Fruit fly (Drosophila melanogaster) whole organism, embryonic: ENCODE data around the gene mRpS2.

Experiments used
- Abd-B ChIP-seq: fragments of 200-800 bp; sonication (Bioruptor generic); optimal IDR thresholded peaks from 2 replicates; lab custom pipeline; 2018; ENCODE audit warnings: missing biosample characterization, mild to moderate bottlenecking, missing genetic modification characterization, moderate library complexity
- Blimp-1 ChIP-seq: fragments of 200-800 bp; sonication (Bioruptor generic); optimal IDR thresholded peaks from 3 replicates; lab custom pipeline; 2018; ENCODE audit warnings: missing biosample characterization, missing genetic modification characterization, mild to moderate bottlenecking, moderate library complexity, missing genetic modification reagents
- CG11696 ChIP-seq: fragments of 200-800 bp; sonication (Bioruptor generic); IDR thresholded peaks from 2 replicates; pipeline ENCODE4 v1.3.6; 2022; ENCODE audit warnings: missing biosample characterization, missing genetic modification characterization
- CG13775 ChIP-seq: fragments of 200-800 bp; sonication (Bioruptor generic); optimal IDR thresholded peaks from 3 replicates; lab custom pipeline; 2017; ENCODE audit warnings: missing biosample characterization, mild to moderate bottlenecking, missing genetic modification characterization
- CG15479 ChIP-seq: fragments of 200-800 bp; sonication (Bioruptor generic); optimal IDR thresholded peaks from 3 replicates; lab custom pipeline; 2019; ENCODE audit warnings: missing biosample characterization, mild to moderate bottlenecking, missing genetic modification characterization, moderate library complexity
- CG17359 ChIP-seq: fragments of 200-800 bp; sonication (Bioruptor generic); optimal IDR thresholded peaks from 3 replicates; lab custom pipeline; 2018; ENCODE audit warnings: missing biosample characterization, mild to moderate bottlenecking, missing genetic modification characterization, moderate library complexity
- CG17385 ChIP-seq: fragments of 200-800 bp; sonication (Bioruptor generic); optimal IDR thresholded peaks from 3 replicates; lab custom pipeline; 2018; ENCODE audit warnings: missing biosample characterization, mild to moderate bottlenecking, missing genetic modification characterization
- CG17612 ChIP-seq: fragments of 200-800 bp; sonication (Bioruptor generic); IDR thresholded peaks from 2 replicates; pipeline ENCODE4 v1.3.6; 2022; ENCODE audit warnings: missing biosample characterization, missing genetic modification characterization
- CG4404 ChIP-seq: fragments of 200-800 bp; sonication (Bioruptor generic); IDR thresholded peaks from 2 replicates; pipeline ENCODE4 v1.3.6; 2022; ENCODE audit warnings: missing biosample characterization, missing genetic modification characterization
- CG4424 ChIP-seq: fragments of 200-800 bp; sonication (Bioruptor generic); optimal IDR thresholded peaks from 3 replicates; lab custom pipeline; 2016; ENCODE audit warnings: missing biosample characterization, missing genetic modification characterization
- CG7556 ChIP-seq: fragments of 200-800 bp; sonication (Bioruptor generic); optimal IDR thresholded peaks from 2 replicates; lab custom pipeline; 2017; ENCODE audit warnings: missing biosample characterization, mild to moderate bottlenecking, missing genetic modification characterization
- CG8478 ChIP-seq: fragments of >200 bp; optimal IDR thresholded peaks from 2 replicates; lab custom pipeline; 2018
- CG9797 ChIP-seq: fragments of 200-800 bp; sonication (Bioruptor generic); optimal IDR thresholded peaks from 3 replicates; lab custom pipeline; 2018; ENCODE audit warnings: missing biosample characterization, mild to moderate bottlenecking, missing genetic modification characterization
- Dip3 ChIP-seq: fragments of 200-800 bp; sonication (Bioruptor generic); optimal IDR thresholded peaks from 3 replicates; lab custom pipeline; 2016; ENCODE audit warnings: missing biosample characterization, missing genetic modification characterization
- Dll ChIP-seq: fragments of 200-800 bp; sonication (Bioruptor generic); IDR thresholded peaks from 4 replicates; pipeline ENCODE4 v1.3.6; 2022; ENCODE audit warnings: missing biosample characterization, missing genetic modification characterization; ENCODE audit not compliant: partially characterized antibody
- H15 ChIP-seq: fragments of 200-800 bp; sonication (Bioruptor generic); IDR thresholded peaks from 3 replicates; pipeline ENCODE4 v1.3.6; 2022; ENCODE audit warnings: missing biosample characterization, missing genetic modification characterization
- HLH4C ChIP-seq: fragments of 200-800 bp; sonication (Bioruptor generic); IDR thresholded peaks from 3 replicates; pipeline ENCODE4 v1.3.6; 2022; ENCODE audit warnings: missing biosample characterization, missing genetic modification characterization; ENCODE audit not compliant: partially characterized antibody
- Optix ChIP-seq: fragments of 200-800 bp; sonication (Bioruptor generic); IDR thresholded peaks from 3 replicates; pipeline ENCODE4 v1.3.6; 2022; ENCODE audit warnings: missing biosample characterization, missing genetic modification characterization
- Poxn ChIP-seq: fragments of 200-800 bp; sonication (Bioruptor generic); IDR thresholded peaks from 2 replicates; pipeline ENCODE4 v1.3.6; 2022; ENCODE audit warnings: missing biosample characterization, missing genetic modification characterization
- TFAM ChIP-seq: fragments of 200-800 bp; sonication (Bioruptor generic); optimal IDR thresholded peaks from 2 replicates; lab custom pipeline; 2017; ENCODE audit warnings: missing biosample characterization, missing genetic modification characterization, inconsistent platforms
- Taf1 ChIP-seq: fragments of 200-800 bp; sonication (Bioruptor generic); IDR thresholded peaks from 2 replicates; pipeline ENCODE4 v1.3.6; 2022; ENCODE audit warnings: missing biosample characterization, missing genetic modification characterization
- br ChIP-seq: fragments of >200 bp; optimal IDR thresholded peaks from 2 replicates; lab custom pipeline; 2017
- cad ChIP-seq: fragments of >200 bp; optimal IDR thresholded peaks from 2 replicates; lab custom pipeline; 2017; ENCODE audit warnings: missing biosample characterization, missing genetic modification characterization
- cg ChIP-seq: fragments of 200-800 bp; sonication (Bioruptor generic); optimal IDR thresholded peaks from 3 replicates; lab custom pipeline; 2019; ENCODE audit warnings: missing biosample characterization, mild to moderate bottlenecking, missing genetic modification characterization, moderate library complexity
- crol ChIP-seq: fragments of 200-800 bp; sonication (Bioruptor generic); IDR thresholded peaks from 2 replicates; pipeline ENCODE4 v1.3.6; 2022; ENCODE audit warnings: missing biosample characterization, missing genetic modification characterization
- danr ChIP-seq: fragments of 200-800 bp; sonication (Bioruptor generic); IDR thresholded peaks from 2 replicates; pipeline ENCODE4 v1.3.6; 2022; ENCODE audit warnings: missing biosample characterization, missing genetic modification characterization
- ems ChIP-seq: fragments of 200-800 bp; sonication (Bioruptor generic); optimal IDR thresholded peaks from 3 replicates; lab custom pipeline; 2016; ENCODE audit warnings: missing biosample characterization, missing genetic modification characterization
- gcm2 ChIP-seq: fragments of 200-800 bp; sonication (Bioruptor generic); optimal IDR thresholded peaks from 2 replicates; lab custom pipeline; 2016; ENCODE audit warnings: missing biosample characterization, missing genetic modification characterization
- ham ChIP-seq: fragments of 200-800 bp; sonication (Bioruptor generic); IDR thresholded peaks from 2 replicates; pipeline ENCODE4 v1.3.6; 2022; ENCODE audit warnings: missing biosample characterization, missing genetic modification characterization
- jigr1 ChIP-seq: fragments of 200-800 bp; sonication (Bioruptor generic); IDR thresholded peaks from 3 replicates; pipeline ENCODE4 v1.3.6; 2022; ENCODE audit warnings: missing biosample characterization, missing genetic modification characterization
- kni ChIP-seq: fragments of 200-800 bp; sonication (Bioruptor generic); optimal IDR thresholded peaks from 3 replicates; lab custom pipeline; 2017; ENCODE audit warnings: mild to moderate bottlenecking, missing biosample characterization, missing genetic modification reagents, missing genetic modification characterization
- knrl ChIP-seq: fragments of 200-800 bp; sonication (Bioruptor generic); IDR thresholded peaks from 3 replicates; pipeline ENCODE4 v1.3.6; 2022; ENCODE audit warnings: missing biosample characterization, missing genetic modification characterization; ENCODE audit not compliant: partially characterized antibody
- nom ChIP-seq: fragments of 200-800 bp; sonication (Bioruptor generic); optimal IDR thresholded peaks from 2 replicates; lab custom pipeline; 2017; ENCODE audit warnings: missing biosample characterization, missing genetic modification characterization, mild to moderate bottlenecking, moderate library complexity, missing genetic modification reagents
- p53 ChIP-seq: fragments of 200-800 bp; sonication (Bioruptor generic); optimal IDR thresholded peaks from 2 replicates; lab custom pipeline; 2016; ENCODE audit warnings: missing biosample characterization, missing genetic modification characterization
- pho ChIP-seq: fragments of 200-800 bp; sonication (Bioruptor generic); optimal IDR thresholded peaks from 2 replicates; lab custom pipeline; 2016; ENCODE audit warnings: missing biosample characterization, missing genetic modification characterization
- prd ChIP-seq, 3 experiments: fragments of >200 bp in 2 of 3; fragments of 200-800 bp in 1 of 3; sonication (Bioruptor generic) in 1 of 3; optimal IDR thresholded peaks in 2 of 3; IDR thresholded peaks in 1 of 3; 2 replicates in 2 of 3; 3 replicates in 1 of 3; pipeline versions ENCODE4 v1.3.6 to Lab custom; 2017 to 2022; ENCODE audit warnings: missing biosample characterization in 1 of 3, missing genetic modification characterization in 1 of 3
- sens-2 ChIP-seq: fragments of 200-800 bp; sonication (Bioruptor generic); IDR thresholded peaks from 2 replicates; pipeline ENCODE4 v1.3.6; 2022; ENCODE audit warnings: missing biosample characterization, missing genetic modification characterization
- tll ChIP-seq, 2 experiments: fragments of 200-800 bp in 1 of 2; fragments of >200 bp in 1 of 2; sonication (Bioruptor generic) in 1 of 2; optimal IDR thresholded peaks; 2 replicates each; lab custom pipeline; 2017 to 2019; ENCODE audit warnings: missing biosample characterization in 2 of 2, missing genetic modification characterization in 2 of 2, mild to moderate bottlenecking in 1 of 2, moderate library complexity in 1 of 2
- twi ChIP-seq: fragments of 200-800 bp; optimal IDR thresholded peaks from 2 replicates; lab custom pipeline; 2019; ENCODE audit warnings: missing biosample characterization, mild to moderate bottlenecking, missing genetic modification characterization, moderate library complexity
- zen ChIP-seq: fragments of 200-800 bp; sonication (Bioruptor generic); optimal IDR thresholded peaks from 3 replicates; lab custom pipeline; 2018; ENCODE audit warnings: missing biosample characterization, mild to moderate bottlenecking, missing genetic modification characterization, moderate library complexity
- zfh1 ChIP-seq: fragments of 200-800 bp; sonication (Bioruptor generic); IDR thresholded peaks from 3 replicates; pipeline ENCODE4 v1.3.6; 2022; ENCODE audit warnings: missing biosample characterization, missing genetic modification characterization

Gene mRpS2

DNA sequence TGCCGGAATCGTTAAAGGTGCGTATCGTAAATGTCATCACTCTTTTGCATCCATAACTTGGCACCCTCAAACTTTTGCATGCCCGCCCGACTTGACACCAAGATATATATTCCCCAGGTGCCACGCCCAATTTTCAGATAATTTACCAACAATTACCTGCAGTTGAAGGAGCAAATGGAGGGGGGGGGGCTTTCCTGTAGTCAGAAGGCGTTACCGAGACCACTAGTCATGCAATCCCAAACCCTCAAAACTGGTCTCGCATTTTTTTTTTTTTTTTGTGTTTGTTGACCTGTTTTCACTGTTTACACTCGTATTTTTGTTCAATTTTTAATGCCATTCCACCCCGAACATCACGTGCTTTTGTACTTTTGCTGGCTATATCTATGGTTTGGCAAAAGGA is 24.5 kb downstream of the mRpS2 start:
- TF ChIP-seq nom: peak; percentile 15
- TF ChIP-seq Abd-B (GFP tag; lab: Kevin White, UChicago): no peak

DNA sequence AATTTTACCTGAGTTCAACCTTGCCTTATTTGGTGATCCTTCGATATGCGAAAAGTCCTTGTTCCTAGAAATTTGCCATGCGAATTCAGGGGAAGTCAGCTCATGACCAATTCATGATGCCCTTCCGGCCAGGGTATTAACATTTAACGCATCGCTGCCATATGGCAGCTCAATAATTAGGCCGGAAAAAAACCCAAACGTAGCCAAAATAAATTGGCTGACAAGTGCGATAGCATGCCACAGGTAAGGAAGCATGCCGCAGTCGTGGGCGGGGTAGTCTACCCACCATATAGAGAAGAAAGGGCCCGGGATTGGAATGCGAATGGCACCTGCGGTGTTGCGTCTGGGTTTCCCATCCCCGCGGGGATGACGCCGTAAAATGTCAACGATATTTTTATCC is 26.4 kb downstream of the mRpS2 start:
- TF ChIP-seq prd (optimal IDR thresholded peaks at IDR 0.05; lab: Kevin White, UChicago): no peak
- TF ChIP-seq prd (GFP tag; IDR thresholded peaks at IDR 0.05; lab: Robert Waterston, UW): 0 out of 3 replicates have a peak, but pooled peaks have one; percentile 29
- TF ChIP-seq kni (GFP tag; lab: Kevin White, UChicago): peak; percentile 10
- TF ChIP-seq ems (GFP tag; lab: Kevin White, UChicago): no peak
- no peak for TF ChIP-seq Taf1 (GFP tag; lab: Robert Waterston, UW)
- TF ChIP-seq CG15479 (GFP tag; lab: Kevin White, UChicago): peak; percentile 77
- no peak for TF ChIP-seq sens-2 (GFP tag; lab: Robert Waterston, UW)
- TF ChIP-seq CG4404 (GFP tag; lab: Robert Waterston, UW): no peak
- no peak for TF ChIP-seq CG4424 (GFP tag; lab: Kevin White, UChicago)
- TF ChIP-seq CG8478 (lab: Kevin White, UChicago): no peak
- no peak for TF ChIP-seq Blimp-1
- no peak for TF ChIP-seq CG7556 (GFP tag; lab: Kevin White, UChicago)
- no peak for TF ChIP-seq CG11696 (GFP tag; lab: Robert Waterston, UW)
- TF ChIP-seq HLH4C (GFP tag; lab: Robert Waterston, UW): no peak
- no peak for TF ChIP-seq gcm2 (GFP tag; lab: Kevin White, UChicago)
- no peak for TF ChIP-seq CG17359 (tag; lab: Kevin White, UChicago)
- TF ChIP-seq danr (GFP tag; lab: Robert Waterston, UW): 0 out of 2 replicates have a peak, but pooled peaks have one; percentile 11
- peak; percentile 90 for TF ChIP-seq zen (tag; lab: Kevin White, UChicago)
- peak; percentile 36 for TF ChIP-seq twi (tag; lab: Kevin White, UChicago)
- TF ChIP-seq Poxn (GFP tag; lab: Robert Waterston, UW): no peak
- peak in 1 of 2 experiments; percentile 76 for TF ChIP-seq tll (GFP tag; optimal IDR thresholded peaks at IDR 0.05; lab: Kevin White, UChicago)
- TF ChIP-seq knrl: no peak
- no peak for TF ChIP-seq pho (GFP tag; lab: Kevin White, UChicago)
- peak; percentile 68 for TF ChIP-seq cad (GFP tag; lab: Kevin White, UChicago)

DNA sequence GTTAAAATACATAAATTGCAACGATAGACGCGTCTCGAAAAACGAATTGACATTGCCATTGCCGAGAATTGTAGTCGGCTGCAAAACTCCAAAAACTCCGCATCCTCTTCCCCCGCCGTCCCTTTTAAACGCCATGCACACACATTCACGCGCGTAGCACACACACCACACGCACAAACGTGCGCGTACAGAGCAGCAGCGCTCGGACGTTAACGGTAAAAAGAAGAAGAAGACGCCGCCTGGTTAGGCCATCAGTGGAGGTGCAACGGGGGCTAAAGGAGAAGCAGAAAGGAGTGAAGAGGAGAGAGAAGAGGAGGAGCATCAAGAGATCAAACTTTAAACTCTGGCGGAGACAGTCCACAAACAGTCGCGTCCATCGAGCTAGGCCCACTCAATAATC is 28.0 kb downstream of the mRpS2 start:
- TF ChIP-seq TFAM: no peak
- no peak for TF ChIP-seq CG13775 (GFP tag; lab: Kevin White, UChicago)
- TF ChIP-seq Dip3: no peak
- TF ChIP-seq jigr1 (GFP tag; lab: Robert Waterston, UW): no peak
- TF ChIP-seq Optix (GFP tag; lab: Robert Waterston, UW): no peak
- peak; percentile 25 for TF ChIP-seq cg (GFP tag; lab: Kevin White, UChicago)
- no peak for TF ChIP-seq CG9797 (GFP tag; lab: Kevin White, UChicago)
- TF ChIP-seq ham: no peak
- peak; percentile 36; the same call in 1 of the 2 replicates for TF ChIP-seq CG11696 (GFP tag; lab: Robert Waterston, UW)
- TF ChIP-seq br (lab: Kevin White, UChicago): no peak
- TF ChIP-seq Dll: no peak
- peak; percentile 59 for TF ChIP-seq CG17385 (GFP tag; lab: Kevin White, UChicago)
- peak; percentile 16; the same call in 1 of the 3 replicates for TF ChIP-seq zfh1 (GFP tag; lab: Robert Waterston, UW)
- TF ChIP-seq p53 (GFP tag; lab: Kevin White, UChicago): peak; percentile 67
- no peak for TF ChIP-seq CG17612 (GFP tag; lab: Robert Waterston, UW)
- peak; percentile 25; the same call in 1 of the 3 replicates for TF ChIP-seq H15
- TF ChIP-seq crol: 0 out of 2 replicates have a peak, but pooled peaks have one; percentile 40
